Fruit fly (Drosophila melanogaster) S2 (cell line): ENCODE data around the gene Cand1.

ENCODE experiments used
- CG8478 ChIP-seq: fragments of >200 bp; optimal IDR thresholded peaks from 2 replicates; lab custom pipeline; 2018
- CTCF ChIP-seq, 2 experiments: fragments of >200 bp; optimal IDR thresholded peaks; 2 replicates each; lab custom pipeline; 2018

DNA sequence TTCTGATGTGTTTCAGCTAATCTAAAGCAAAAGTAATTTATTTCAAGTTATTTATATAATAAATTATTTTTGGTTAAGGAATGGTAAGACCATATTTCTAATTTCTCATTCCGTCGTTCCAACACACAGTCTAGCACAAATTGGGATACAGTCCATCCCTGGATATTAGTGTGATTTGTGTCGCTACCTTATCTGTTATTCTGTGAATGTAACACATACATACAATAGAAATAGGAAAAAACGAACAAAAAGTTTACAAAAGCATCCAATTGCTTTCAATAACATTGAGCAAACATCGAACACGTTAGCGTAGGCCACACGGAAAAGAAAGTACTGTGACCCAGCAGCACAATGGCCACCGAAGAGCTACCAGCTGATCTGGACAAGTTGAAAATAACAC is 4.0 kb upstream of the Cand1 start, which contains the start of gene CG5056:
- TF ChIP-seq CG8478 (lab: Kevin White, UChicago) (no peak), CTCF (optimal IDR thresholded peaks at IDR 0.05; lab: Kevin White, UChicago) (no peak)
